Fruit fly (Drosophila melanogaster) whole organism, embryonic: ENCODE data around the gene CG14300.

Experiments used
- CG11093 ChIP-seq: fragments of 200-800 bp; sonication (Bioruptor generic); IDR thresholded peaks from 3 replicates; pipeline ENCODE4 v1.3.6; 2022; ENCODE audit warnings: missing biosample characterization, missing genetic modification characterization
- CG12155 ChIP-seq: fragments of 200-800 bp; sonication (Bioruptor generic); optimal IDR thresholded peaks from 3 replicates; lab custom pipeline; 2016; ENCODE audit warnings: missing biosample characterization, missing genetic modification characterization
- CG12769 ChIP-seq: fragments of 200-800 bp; sonication (Bioruptor generic); optimal IDR thresholded peaks from 2 replicates; lab custom pipeline; 2019; ENCODE audit warnings: missing biosample characterization, mild to moderate bottlenecking, missing genetic modification characterization, moderate library complexity
- CG13296 ChIP-seq: fragments of 200-800 bp; sonication (Bioruptor generic); optimal IDR thresholded peaks from 3 replicates; lab custom pipeline; 2018; ENCODE audit warnings: missing biosample characterization, mild to moderate bottlenecking, missing genetic modification characterization
- CG13894 ChIP-seq: fragments of 200-800 bp; sonication (Bioruptor generic); optimal IDR thresholded peaks from 3 replicates; lab custom pipeline; 2018; ENCODE audit warnings: missing biosample characterization, mild to moderate bottlenecking, missing genetic modification characterization, moderate library complexity
- CG17186 ChIP-seq: fragments of 200-800 bp; sonication (Bioruptor generic); optimal IDR thresholded peaks from 3 replicates; lab custom pipeline; 2017; ENCODE audit warnings: missing biosample characterization, missing genetic modification reagents, missing genetic modification characterization
- CG17328 ChIP-seq: fragments of 200-800 bp; sonication (Bioruptor generic); IDR thresholded peaks from 2 replicates; pipeline ENCODE4 v1.3.6; 2022; ENCODE audit warnings: missing biosample characterization, missing genetic modification characterization
- CG2202 ChIP-seq: fragments of 200-800 bp; sonication (Bioruptor generic); optimal IDR thresholded peaks from 2 replicates; lab custom pipeline; 2018; ENCODE audit warnings: missing biosample characterization, mild to moderate bottlenecking, missing genetic modification characterization
- CG30020 ChIP-seq: fragments of 200-800 bp; optimal IDR thresholded peaks from 2 replicates; lab custom pipeline; 2019; ENCODE audit warnings: missing biosample characterization, mild to moderate bottlenecking, missing genetic modification characterization, moderate library complexity
- CG3163 ChIP-seq: fragments of 200-800 bp; sonication (Bioruptor generic); optimal IDR thresholded peaks from 3 replicates; lab custom pipeline; 2016; ENCODE audit warnings: missing biosample characterization, missing genetic modification characterization
- CG6175 ChIP-seq: fragments of 200-800 bp; sonication (Bioruptor generic); IDR thresholded peaks from 3 replicates; pipeline ENCODE4 v1.3.6; 2022; ENCODE audit warnings: missing biosample characterization, missing genetic modification characterization
- CG6765 ChIP-seq: fragments of 200-800 bp; sonication (Bioruptor generic); optimal IDR thresholded peaks from 3 replicates; lab custom pipeline; 2017; ENCODE audit warnings: missing biosample characterization, mild to moderate bottlenecking, missing genetic modification characterization
- CG7928 ChIP-seq: fragments of 200-800 bp; sonication (Bioruptor generic); optimal IDR thresholded peaks from 2 replicates; lab custom pipeline; 2017; ENCODE audit warnings: missing biosample characterization, mild to moderate bottlenecking, missing genetic modification characterization
- CrebB ChIP-seq: fragments of 200-800 bp; sonication (Bioruptor generic); optimal IDR thresholded peaks from 3 replicates; lab custom pipeline; 2018; ENCODE audit warnings: missing biosample characterization, mild to moderate bottlenecking, missing genetic modification characterization
- Dad ChIP-seq: fragments of 200-800 bp; sonication (Bioruptor generic); optimal IDR thresholded peaks from 3 replicates; lab custom pipeline; 2016; ENCODE audit warnings: missing biosample characterization, missing genetic modification characterization
- HLH54F ChIP-seq: fragments of 200-800 bp; sonication (Bioruptor generic); optimal IDR thresholded peaks from 3 replicates; lab custom pipeline; 2016; ENCODE audit warnings: missing biosample characterization, missing genetic modification characterization
- Hsf ChIP-seq: fragments of 200-800 bp; sonication (Bioruptor generic); optimal IDR thresholded peaks from 3 replicates; lab custom pipeline; 2016; ENCODE audit warnings: missing biosample characterization, missing genetic modification characterization
- Jarid2 ChIP-seq: fragments of 200-800 bp; sonication (Bioruptor generic); optimal IDR thresholded peaks from 3 replicates; lab custom pipeline; 2017; ENCODE audit warnings: mild to moderate bottlenecking, missing biosample characterization, missing genetic modification reagents, missing genetic modification characterization
- Lhr ChIP-seq: fragments of 200-800 bp; sonication (Bioruptor generic); optimal IDR thresholded peaks from 3 replicates; lab custom pipeline; 2017; ENCODE audit warnings: mild to moderate bottlenecking, missing biosample characterization, missing genetic modification reagents, missing genetic modification characterization
- Lim3 ChIP-seq: fragments of 200-800 bp; sonication (Bioruptor generic); IDR thresholded peaks from 2 replicates; pipeline ENCODE4 v1.3.6; 2022; ENCODE audit warnings: missing biosample characterization, missing genetic modification characterization
- MESR4 ChIP-seq: fragments of 200-800 bp; sonication (Bioruptor generic); optimal IDR thresholded peaks from 2 replicates; lab custom pipeline; 2018; ENCODE audit warnings: missing biosample characterization, mild to moderate bottlenecking, missing genetic modification characterization, moderate library complexity
- Max ChIP-seq: fragments of 200-800 bp; sonication (Bioruptor generic); optimal IDR thresholded peaks from 2 replicates; lab custom pipeline; 2016; ENCODE audit warnings: missing biosample characterization, mild to moderate bottlenecking, missing genetic modification characterization
- Nf-YA ChIP-seq: fragments of 200-800 bp; sonication (Bioruptor generic); IDR thresholded peaks from 2 replicates; pipeline ENCODE4 v1.3.6; 2022; ENCODE audit warnings: missing biosample characterization, missing genetic modification characterization
- Rfx ChIP-seq: fragments of 200-800 bp; sonication (Bioruptor generic); IDR thresholded peaks from 2 replicates; pipeline ENCODE4 v1.3.6; 2022; ENCODE audit warnings: missing biosample characterization, missing genetic modification characterization
- ato ChIP-seq: fragments of 200-800 bp; sonication (Bioruptor generic); IDR thresholded peaks from 2 replicates; pipeline ENCODE4 v1.3.6; 2022; ENCODE audit warnings: missing biosample characterization, missing genetic modification characterization; ENCODE audit not compliant: partially characterized antibody
- bbx ChIP-seq: fragments of 200-800 bp; sonication (Bioruptor generic); IDR thresholded peaks from 2 replicates; pipeline ENCODE4 v1.3.6; 2022; ENCODE audit warnings: missing biosample characterization, missing genetic modification characterization; ENCODE audit not compliant: partially characterized antibody
- bowl ChIP-seq: fragments of 200-800 bp; sonication (Bioruptor generic); IDR thresholded peaks from 2 replicates; pipeline ENCODE4 v1.3.6; 2022; ENCODE audit warnings: missing biosample characterization, missing genetic modification characterization
- btn ChIP-seq: fragments of 200-800 bp; sonication (Bioruptor generic); optimal IDR thresholded peaks from 2 replicates; lab custom pipeline; 2016; ENCODE audit warnings: missing biosample characterization, missing genetic modification characterization
- chm ChIP-seq: fragments of 200-800 bp; sonication (Bioruptor generic); IDR thresholded peaks from 2 replicates; pipeline ENCODE4 v1.3.6; 2022; ENCODE audit warnings: missing biosample characterization, missing genetic modification characterization
- corto ChIP-seq: fragments of 200-800 bp; sonication (Bioruptor generic); optimal IDR thresholded peaks from 2 replicates; lab custom pipeline; 2016; ENCODE audit warnings: missing biosample characterization, mild to moderate bottlenecking, missing genetic modification characterization, moderate library complexity
- crp ChIP-seq, 2 experiments: fragments of 200-800 bp; sonication (Bioruptor generic); optimal IDR thresholded peaks; 2 replicates in 1 of 2; 3 replicates in 1 of 2; lab custom pipeline; 2017; ENCODE audit warnings: missing biosample characterization in 2 of 2, missing genetic modification characterization in 2 of 2, mild to moderate bottlenecking in 1 of 2, moderate library complexity in 1 of 2
- dimm ChIP-seq: fragments of 200-800 bp; sonication (Bioruptor generic); IDR thresholded peaks from 2 replicates; pipeline ENCODE4 v1.3.6; 2022; ENCODE audit warnings: missing biosample characterization, missing genetic modification characterization
- dmrt11E ChIP-seq: fragments of 200-800 bp; sonication (Bioruptor generic); optimal IDR thresholded peaks from 3 replicates; lab custom pipeline; 2018; ENCODE audit warnings: missing biosample characterization, mild to moderate bottlenecking, missing genetic modification characterization, moderate library complexity
- grau ChIP-seq: fragments of 200-800 bp; optimal IDR thresholded peaks from 3 replicates; lab custom pipeline; 2019; ENCODE audit warnings: missing biosample characterization, mild to moderate bottlenecking, missing genetic modification characterization, moderate library complexity
- her ChIP-seq: fragments of 200-800 bp; sonication (Bioruptor generic); optimal IDR thresholded peaks from 2 replicates; lab custom pipeline; 2016; ENCODE audit warnings: missing biosample characterization, missing genetic modification characterization
- hkb ChIP-seq, 2 experiments: fragments of 200-800 bp in 1 of 2; fragments of >200 bp in 1 of 2; sonication (Bioruptor generic) in 1 of 2; IDR thresholded peaks in 1 of 2; optimal IDR thresholded peaks in 1 of 2; 2 replicates each; pipeline versions ENCODE4 v1.3.6 to Lab custom; 2017 to 2022; ENCODE audit warnings: missing biosample characterization in 1 of 2, missing genetic modification characterization in 1 of 2
- hth ChIP-seq: fragments of >200 bp; optimal IDR thresholded peaks from 2 replicates; lab custom pipeline; 2017; ENCODE audit warnings: inconsistent platforms
- kni ChIP-seq: fragments of 200-800 bp; sonication (Bioruptor generic); optimal IDR thresholded peaks from 3 replicates; lab custom pipeline; 2017; ENCODE audit warnings: mild to moderate bottlenecking, missing biosample characterization, missing genetic modification reagents, missing genetic modification characterization
- lbe ChIP-seq: fragments of 200-800 bp; sonication (Bioruptor generic); optimal IDR thresholded peaks from 2 replicates; lab custom pipeline; 2016; ENCODE audit warnings: missing biosample characterization, mild to moderate bottlenecking, missing genetic modification characterization
- prd ChIP-seq, 3 experiments: fragments of >200 bp in 2 of 3; fragments of 200-800 bp in 1 of 3; sonication (Bioruptor generic) in 1 of 3; optimal IDR thresholded peaks in 2 of 3; IDR thresholded peaks in 1 of 3; 2 replicates in 2 of 3; 3 replicates in 1 of 3; pipeline versions ENCODE4 v1.3.6 to Lab custom; 2017 to 2022; ENCODE audit warnings: missing biosample characterization in 1 of 3, missing genetic modification characterization in 1 of 3
- rib ChIP-seq: fragments of 200-800 bp; sonication (Bioruptor generic); IDR thresholded peaks from 2 replicates; pipeline ENCODE4 v1.3.6; 2022; ENCODE audit warnings: missing biosample characterization, missing genetic modification characterization
- sd ChIP-seq: fragments of 200-800 bp; sonication (Bioruptor generic); optimal IDR thresholded peaks from 3 replicates; lab custom pipeline; 2018; ENCODE audit warnings: missing biosample characterization, mild to moderate bottlenecking, missing genetic modification characterization, moderate library complexity
- sisA ChIP-seq: fragments of 200-800 bp; sonication (Bioruptor generic); IDR thresholded peaks from 2 replicates; pipeline ENCODE4 v1.3.6; 2022; ENCODE audit warnings: missing biosample characterization, missing genetic modification characterization
- sna ChIP-seq: fragments of 200-800 bp; sonication (Bioruptor generic); IDR thresholded peaks from 2 replicates; pipeline ENCODE4 v1.3.6; 2022; ENCODE audit warnings: missing biosample characterization, missing genetic modification characterization; ENCODE audit not compliant: partially characterized antibody
- tna ChIP-seq: fragments of 200-800 bp; sonication (Bioruptor generic); IDR thresholded peaks from 2 replicates; pipeline ENCODE4 v1.3.6; 2022; ENCODE audit warnings: missing biosample characterization, missing genetic modification characterization; ENCODE audit not compliant: partially characterized antibody
- tup ChIP-seq: fragments of 200-800 bp; sonication (Bioruptor generic); optimal IDR thresholded peaks from 2 replicates; lab custom pipeline; 2016; ENCODE audit warnings: missing biosample characterization, mild to moderate bottlenecking, missing genetic modification characterization, moderate library complexity
- usp ChIP-seq: fragments of >200 bp; optimal IDR thresholded peaks from 2 replicates; lab custom pipeline; 2017; ENCODE audit warnings: missing biosample characterization, missing genetic modification characterization
- vfl ChIP-seq: fragments of 200-800 bp; sonication (Bioruptor generic); optimal IDR thresholded peaks from 2 replicates; lab custom pipeline; 2016; ENCODE audit warnings: missing biosample characterization, missing genetic modification characterization
- zen ChIP-seq: fragments of 200-800 bp; sonication (Bioruptor generic); optimal IDR thresholded peaks from 3 replicates; lab custom pipeline; 2018; ENCODE audit warnings: missing biosample characterization, mild to moderate bottlenecking, missing genetic modification characterization, moderate library complexity
- zfh1 ChIP-seq: fragments of 200-800 bp; sonication (Bioruptor generic); IDR thresholded peaks from 3 replicates; pipeline ENCODE4 v1.3.6; 2022; ENCODE audit warnings: missing biosample characterization, missing genetic modification characterization

The CG14300 gene

DNA sequence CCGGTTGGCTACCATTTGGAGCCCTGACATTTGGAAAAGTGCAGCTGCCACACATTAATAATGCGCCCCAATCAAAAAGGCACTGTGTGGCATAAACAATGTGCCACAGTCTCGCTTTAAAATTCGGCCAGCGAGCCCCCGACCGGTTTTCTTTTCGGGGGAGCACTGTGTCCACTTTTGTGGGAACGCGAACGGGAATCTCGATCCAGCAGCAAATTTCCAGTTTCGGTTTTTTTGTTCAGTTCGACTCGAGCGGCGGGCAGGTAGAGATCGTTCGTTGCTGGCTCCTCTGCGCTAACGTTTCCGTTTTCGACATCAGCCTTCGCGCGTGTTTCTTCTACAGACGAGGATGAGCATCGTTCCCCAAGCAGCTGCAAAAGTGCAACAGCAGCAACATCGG lies 24.4 kb downstream of the CG14300 start, which contains the start of gene CG7702:
Gene CG7702 (plus strand): TSS at position 239 of the 400 bp plus-strand sequence.
- TF ChIP-seq sna (GFP tag; lab: Robert Waterston, UW) (no peak), dmrt11E (no peak), ato (GFP tag; lab: Robert Waterston, UW) (peak; percentile 36; the same call in 1 of the 2 replicates), btn (GFP tag; lab: Kevin White, UChicago) (no peak), tna (GFP tag; lab: Robert Waterston, UW) (0 out of 2 replicates have a peak, but pooled peaks have one; percentile 24), CG11093 (no peak), CG7928 (GFP tag; lab: Kevin White, UChicago) (no peak), CG12769 (peak; percentile 56), zen (no peak), CG6765 (GFP tag; lab: Kevin White, UChicago) (no peak), Rfx (GFP tag; lab: Robert Waterston, UW) (no peak), tup (GFP tag; lab: Kevin White, UChicago) (no peak), Nf-YA (GFP tag; lab: Robert Waterston, UW) (no peak), CG17328 (no peak), lbe (GFP tag; lab: Kevin White, UChicago) (no peak), Lhr (no peak), CG30020 (no peak), Max (GFP tag; lab: Kevin White, UChicago) (no peak), CG6175 (GFP tag; lab: Robert Waterston, UW) (peak; percentile 56; the same call in 1 of the 3 replicates), CrebB (tag; lab: Kevin White, UChicago) (no peak), CG12155 (GFP tag; lab: Kevin White, UChicago) (no peak), kni (GFP tag; lab: Kevin White, UChicago) (peak; percentile 62), hkb (optimal IDR thresholded peaks at IDR 0.05; lab: Kevin White, UChicago) (no peak), hkb (GFP tag; IDR thresholded peaks at IDR 0.05; lab: Robert Waterston, UW) (no peak), CG2202 (tag; lab: Kevin White, UChicago) (no peak), CG13894 (no peak), CG13296 (GFP tag; lab: Kevin White, UChicago) (no peak), corto (no peak), CG17186 (GFP tag; lab: Kevin White, UChicago) (no peak), Lim3 (no peak), grau (tag; lab: Kevin White, UChicago) (peak; percentile 38), zfh1 (GFP tag; lab: Robert Waterston, UW) (no peak), Dad (GFP tag; lab: Kevin White, UChicago) (no peak), her (no peak), hth (no peak), MESR4 (GFP tag; lab: Kevin White, UChicago) (no peak), usp (GFP tag; lab: Kevin White, UChicago) (no peak), HLH54F (no peak), rib (GFP tag; lab: Robert Waterston, UW) (no peak), sisA (GFP tag; lab: Robert Waterston, UW) (no peak), prd (optimal IDR thresholded peaks at IDR 0.05; lab: Kevin White, UChicago) (no peak), prd (GFP tag; IDR thresholded peaks at IDR 0.05; lab: Robert Waterston, UW) (no peak), Jarid2 (no peak), Hsf (GFP tag; lab: Kevin White, UChicago) (no peak), vfl (GFP tag; lab: Kevin White, UChicago) (no peak), sd (tag; lab: Kevin White, UChicago) (no peak), bowl (no peak), dimm (no peak), bbx (GFP tag; lab: Robert Waterston, UW) (peak; percentile 37; the same call in 1 of the 2 replicates), crp (GFP tag; optimal IDR thresholded peaks at IDR 0.05; lab: Kevin White, UChicago) (no peak), chm (0 out of 2 replicates have a peak, but pooled peaks have one; percentile 32), CG3163 (GFP tag; lab: Kevin White, UChicago) (no peak)
